Fruit fly (Drosophila melanogaster) whole organism, prepupa: Measurements from ENCODE around the gene Osi23.

Experiments
- Blimp-1 ChIP-seq: fragments of 200-800 bp; sonication (Bioruptor generic); optimal IDR thresholded peaks from 3 replicates; lab custom pipeline; 2017; ENCODE audit warnings: missing biosample characterization, missing genetic modification characterization, mild to moderate bottlenecking, moderate library complexity, missing genetic modification reagents
- CG6792 ChIP-seq: fragments of 200-800 bp; sonication (Bioruptor generic); optimal IDR thresholded peaks from 3 replicates; lab custom pipeline; 2016; ENCODE audit warnings: missing biosample characterization, missing genetic modification characterization
- CG8632 ChIP-seq: fragments of 200-800 bp; sonication (Bioruptor generic); optimal IDR thresholded peaks from 3 replicates; lab custom pipeline; 2016; ENCODE audit warnings: missing biosample characterization, missing genetic modification characterization
- Ets21C ChIP-seq: fragments of 200-800 bp; sonication (Bioruptor generic); optimal IDR thresholded peaks from 3 replicates; lab custom pipeline; 2016; ENCODE audit warnings: missing biosample characterization, missing genetic modification characterization
- Hr38 ChIP-seq: sonication (Bioruptor generic); optimal IDR thresholded peaks from 2 replicates; lab custom pipeline; 2016; ENCODE audit warnings: missing biosample characterization, missing genetic modification characterization
- OdsH ChIP-seq: fragments of 200-800 bp; sonication (Bioruptor generic); optimal IDR thresholded peaks from 3 replicates; lab custom pipeline; 2016; ENCODE audit warnings: missing biosample characterization, missing genetic modification characterization
- eg ChIP-seq: fragments of 200-800 bp; sonication (Bioruptor generic); IDR thresholded peaks from 3 replicates; pipeline ENCODE4 v1.3.6; 2022; ENCODE audit warnings: missing biosample characterization, missing genetic modification characterization
- fkh ChIP-seq: fragments of 200-800 bp; sonication (Bioruptor generic); optimal IDR thresholded peaks from 3 replicates; lab custom pipeline; 2017; ENCODE audit warnings: missing biosample characterization, mild to moderate bottlenecking, missing genetic modification characterization, moderate library complexity

DNA sequence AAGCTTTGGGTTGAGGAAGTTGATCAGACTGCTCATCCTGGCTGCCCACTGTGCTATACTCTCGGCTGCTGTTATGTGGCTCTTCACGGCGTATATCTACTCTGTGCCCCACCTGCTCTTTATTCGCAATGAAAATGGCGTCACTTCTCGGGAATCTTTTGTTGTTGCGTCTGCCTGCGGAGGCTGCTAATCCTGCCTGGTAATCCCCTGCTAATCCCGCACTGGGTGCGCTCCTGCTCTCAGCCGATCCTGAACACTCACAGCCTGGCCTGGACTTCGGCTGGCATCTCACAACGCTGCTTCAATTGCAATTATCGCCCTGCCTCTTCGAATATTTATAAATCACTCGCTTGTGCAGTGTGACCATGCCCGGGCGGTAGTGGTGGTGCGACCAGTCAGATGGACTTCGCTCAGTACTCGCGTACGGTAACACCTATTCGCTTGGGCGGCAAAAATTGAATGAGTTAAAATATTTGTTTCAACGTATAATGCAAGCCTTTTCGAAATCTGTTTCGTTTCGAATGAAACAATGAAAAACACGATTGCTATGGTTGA, 17.0 kb downstream of the Osi23 start, which contains the start of gene CG2218:
- TF ChIP-seq OdsH (no peak), Blimp-1 (GFP tag; lab: Kevin White, UChicago) (no peak), Hr38 (GFP tag; lab: Kevin White, UChicago) (no peak), eg (GFP tag; lab: Robert Waterston, UW) (no peak), Ets21C (GFP tag; lab: Kevin White, UChicago) (no peak), CG6792 (GFP tag; lab: Kevin White, UChicago) (no peak), CG8632 (no peak), fkh (GFP tag; lab: Kevin White, UChicago) (no peak)
